Worm (Caenorhabditis elegans) whole organism, L4 larva: ENCODE data around the gene sra-29.
A peak's percentile ranks its signal among the peaks of the same experiment; 100 is the strongest.

Experiments used
- F10B5.3 ChIP-seq: sonication (generic microtip); optimal IDR thresholded peaks from 2 replicates; lab custom pipeline; 2016; ENCODE audit warnings: mild to moderate bottlenecking, missing genetic modification characterization, missing compliant biosample characterization
- F26F4.8 ChIP-seq: fragments of 200-800 bp; sonication (Bioruptor generic); conservative IDR thresholded peaks from 2 replicates; pipeline ENCODE4 v1.3.6; 2022; ENCODE audit warnings: missing genetic modification characterization, missing compliant biosample characterization
- F49E8.2 ChIP-seq: sonication (generic microtip); optimal IDR thresholded peaks from 2 replicates; lab custom pipeline; 2016; ENCODE audit warnings: missing compliant biosample characterization, mild to moderate bottlenecking, missing genetic modification characterization, borderline replicate concordance
- T26A8.4 ChIP-seq: fragments of 200-800 bp; sonication (Bioruptor generic); IDR thresholded peaks from 2 replicates; pipeline ENCODE4 v1.3.6; 2022; ENCODE audit warnings: missing genetic modification characterization, missing compliant biosample characterization
- Y105C5A.15 ChIP-seq: fragments of 200-800 bp; sonication (Bioruptor generic); IDR thresholded peaks from 2 replicates; pipeline ENCODE4 v1.3.6; 2022; ENCODE audit warnings: missing genetic modification characterization, missing compliant biosample characterization
- ZK337.2 ChIP-seq: fragments of 200-800 bp; sonication (Bioruptor generic); IDR thresholded peaks from 2 replicates; pipeline ENCODE4 v1.3.6; 2022; ENCODE audit warnings: missing genetic modification reagents, missing genetic modification characterization, missing compliant biosample characterization
- aly-2 ChIP-seq: sonication (generic microtip); optimal IDR thresholded peaks from 2 replicates; lab custom pipeline; 2018; ENCODE audit warnings: missing biosample characterization, missing genetic modification characterization
- ceh-28 ChIP-seq: fragments of 150-350 bp; optimal IDR thresholded peaks from 2 replicates; lab custom pipeline; 2014; ENCODE audit warnings: missing biosample characterization, missing genetic modification reagents, missing genetic modification characterization
- ceh-32 ChIP-seq: sonication (generic microtip); optimal IDR thresholded peaks from 2 replicates; lab custom pipeline; 2016; ENCODE audit warnings: mild to moderate bottlenecking, missing genetic modification characterization, missing compliant biosample characterization; ENCODE audit not compliant: poor library complexity
- ces-1 ChIP-seq: fragments of 150-350 bp; sonication (generic microtip); optimal IDR thresholded peaks from 4 replicates; lab custom pipeline; 2014; ENCODE audit warnings: missing biosample characterization, missing genetic modification reagents, missing genetic modification characterization
- cey-2 ChIP-seq: sonication (generic microtip); optimal IDR thresholded peaks from 3 replicates; lab custom pipeline; 2017; ENCODE audit warnings: missing genetic modification characterization, mild to moderate bottlenecking, missing compliant biosample characterization, antibody characterized with exemption, borderline replicate concordance; ENCODE audit not compliant: insufficient read depth
- ctbp-1 ChIP-seq: fragments of 200-800 bp; sonication (Bioruptor generic); IDR thresholded peaks from 2 replicates; pipeline ENCODE4 v1.3.6; 2022; ENCODE audit warnings: missing genetic modification reagents, missing genetic modification characterization, missing compliant biosample characterization
- daf-12 ChIP-seq: fragments of 150-350 bp; optimal IDR thresholded peaks from 2 replicates; lab custom pipeline; 2014; ENCODE audit warnings: missing biosample characterization, missing genetic modification reagents, missing genetic modification characterization
- daf-16 ChIP-seq, 3 experiments: sonication (generic microtip); optimal IDR thresholded peaks; 2 replicates each; lab custom pipeline; 2016 to 2017; ENCODE audit warnings: missing genetic modification characterization in 3 of 3, missing genetic modification reagents in 3 of 3, mild to moderate bottlenecking in 2 of 3, missing compliant biosample characterization in 2 of 3, missing biosample characterization in 1 of 3, moderate library complexity in 1 of 3
- daf-19 ChIP-seq: fragments of 200-800 bp; sonication (Bioruptor generic); conservative IDR thresholded peaks from 2 replicates; pipeline ENCODE4 v1.3.6; 2022; ENCODE audit warnings: missing genetic modification characterization, missing compliant biosample characterization
- daf-8 ChIP-seq: fragments of 200-800 bp; sonication (Bioruptor generic); IDR thresholded peaks from 2 replicates; pipeline ENCODE4 v1.3.6; 2022; ENCODE audit warnings: missing genetic modification characterization, missing compliant biosample characterization
- dmd-8 ChIP-seq: fragments of 200-800 bp; sonication (Bioruptor generic); IDR thresholded peaks from 2 replicates; pipeline ENCODE4 v1.3.6; 2022; ENCODE audit warnings: missing genetic modification characterization, missing compliant biosample characterization
- dpl-1 ChIP-seq: fragments of 150-350 bp; optimal IDR thresholded peaks from 2 replicates; lab custom pipeline; 2014; ENCODE audit warnings: missing biosample characterization, missing genetic modification reagents, missing genetic modification characterization
- dve-1 ChIP-seq: sonication (generic microtip); optimal IDR thresholded peaks from 2 replicates; lab custom pipeline; 2017; ENCODE audit warnings: antibody characterized with exemption, mild to moderate bottlenecking, missing genetic modification characterization, missing compliant biosample characterization; ENCODE audit not compliant: insufficient read depth
- egl-27 ChIP-seq: sonication (generic microtip); optimal IDR thresholded peaks from 3 replicates; lab custom pipeline; 2017; ENCODE audit warnings: missing biosample characterization, missing genetic modification reagents, missing genetic modification characterization
- egl-43 ChIP-seq: fragments of 200-800 bp; sonication (Bioruptor generic); IDR thresholded peaks from 2 replicates; pipeline ENCODE4 v1.3.6; 2022; ENCODE audit warnings: missing genetic modification reagents, missing genetic modification characterization, missing compliant biosample characterization
- hif-1 ChIP-seq, 2 experiments: sonication (generic microtip); optimal IDR thresholded peaks; 2 replicates each; lab custom pipeline; 2016 to 2017; ENCODE audit warnings: missing compliant biosample characterization in 2 of 2, missing genetic modification characterization in 2 of 2, missing genetic modification reagents in 2 of 2, missing genotype in 2 of 2, mild to moderate bottlenecking in 1 of 2
- hlh-11 ChIP-seq: fragments of 200-800 bp; sonication (Bioruptor generic); optimal IDR thresholded peaks from 2 replicates; lab custom pipeline; 2018; ENCODE audit warnings: mild to moderate bottlenecking, missing genetic modification characterization, missing compliant biosample characterization
- jun-1 ChIP-seq: fragments of 150-350 bp; optimal IDR thresholded peaks from 2 replicates; lab custom pipeline; 2014; ENCODE audit warnings: missing biosample characterization, missing genetic modification reagents, missing genetic modification characterization
- lim-7 ChIP-seq: fragments of 200-800 bp; sonication (Bioruptor generic); IDR thresholded peaks from 2 replicates; pipeline ENCODE4 v1.3.6; 2022; ENCODE audit warnings: missing genetic modification characterization, missing compliant biosample characterization
- lin-1 ChIP-seq: fragments of 200-800 bp; sonication (Bioruptor generic); IDR thresholded peaks from 2 replicates; pipeline ENCODE4 v1.3.6; 2022; ENCODE audit warnings: missing genetic modification reagents, missing genetic modification characterization, missing compliant biosample characterization
- lin-29 ChIP-seq: fragments of 200-800 bp; sonication (Bioruptor generic); IDR thresholded peaks from 2 replicates; pipeline ENCODE4 v1.3.6; 2022; ENCODE audit warnings: missing genetic modification reagents, missing genetic modification characterization, missing compliant biosample characterization
- lin-38 ChIP-seq: fragments of 200-800 bp; sonication (Bioruptor generic); IDR thresholded peaks from 2 replicates; pipeline ENCODE4 v1.3.6; 2022; ENCODE audit warnings: missing genetic modification reagents, missing genetic modification characterization, missing compliant biosample characterization
- lsy-2 ChIP-seq, 2 experiments: fragments of 150-350 bp in 1 of 2; sonication (generic microtip) in 1 of 2; optimal IDR thresholded peaks; 2 replicates each; lab custom pipeline; 2014 to 2017; ENCODE audit warnings: missing biosample characterization in 2 of 2, missing genetic modification characterization in 2 of 2
- madf-9 ChIP-seq: fragments of 200-800 bp; sonication (Bioruptor generic); conservative IDR thresholded peaks from 2 replicates; pipeline ENCODE4 v1.3.6; 2022; ENCODE audit warnings: missing genetic modification reagents, missing genetic modification characterization, missing compliant biosample characterization
- mdt-29 ChIP-seq: fragments of 200-800 bp; sonication (Bioruptor generic); IDR thresholded peaks from 2 replicates; pipeline ENCODE4 v1.3.6; 2022; ENCODE audit warnings: missing genetic modification reagents, missing genetic modification characterization, missing compliant biosample characterization
- mep-1 ChIP-seq: fragments of 150-350 bp; sonication (generic microtip); optimal IDR thresholded peaks from 3 replicates; lab custom pipeline; 2014; ENCODE audit warnings: missing biosample characterization, missing genetic modification characterization
- mes-2 ChIP-seq: sonication (generic microtip); optimal IDR thresholded peaks from 2 replicates; lab custom pipeline; 2016; ENCODE audit warnings: missing genotype, mild to moderate bottlenecking, missing genetic modification characterization, missing compliant biosample characterization; ENCODE audit not compliant: poor library complexity, severe bottlenecking
- mxl-2 ChIP-seq: fragments of 200-800 bp; sonication (Bioruptor generic); conservative IDR thresholded peaks from 2 replicates; pipeline ENCODE4 v1.3.6; 2022; ENCODE audit warnings: missing genetic modification reagents, missing genetic modification characterization, missing compliant biosample characterization
- nhr-102 ChIP-seq: sonication (generic microtip); optimal IDR thresholded peaks from 2 replicates; lab custom pipeline; 2016; ENCODE audit warnings: mild to moderate bottlenecking, missing genetic modification characterization, moderate library complexity, missing compliant biosample characterization
- nhr-237 ChIP-seq: sonication (generic microtip); optimal IDR thresholded peaks from 2 replicates; lab custom pipeline; 2017; ENCODE audit warnings: missing biosample characterization, missing genetic modification characterization
- nhr-28 ChIP-seq: fragments of 150-350 bp; optimal IDR thresholded peaks from 2 replicates; lab custom pipeline; 2014; ENCODE audit warnings: missing biosample characterization, missing genetic modification characterization
- nhr-41 ChIP-seq: fragments of 200-800 bp; sonication (Bioruptor generic); IDR thresholded peaks from 2 replicates; pipeline ENCODE4 v1.3.6; 2022; ENCODE audit warnings: missing genetic modification reagents, missing genetic modification characterization, missing compliant biosample characterization
- nhr-6 ChIP-seq: fragments of 150-350 bp; optimal IDR thresholded peaks from 2 replicates; lab custom pipeline; 2014; ENCODE audit warnings: missing biosample characterization, missing genetic modification characterization
- php-3 ChIP-seq: fragments of 200-800 bp; sonication (Bioruptor generic); IDR thresholded peaks from 2 replicates; pipeline ENCODE4 v1.3.6; 2022; ENCODE audit warnings: missing genetic modification reagents, missing genetic modification characterization, missing compliant biosample characterization
- rbr-2 ChIP-seq: sonication (generic microtip); optimal IDR thresholded peaks from 2 replicates; lab custom pipeline; 2016; ENCODE audit warnings: missing genotype, missing genetic modification characterization, missing compliant biosample characterization
- snpc-1.2 ChIP-seq: fragments of 200-800 bp; sonication (Bioruptor generic); IDR thresholded peaks from 2 replicates; pipeline ENCODE4 v1.3.6; 2022; ENCODE audit warnings: missing genetic modification reagents, missing genetic modification characterization, missing compliant biosample characterization
- spr-1 ChIP-seq: sonication (generic microtip); optimal IDR thresholded peaks from 2 replicates; lab custom pipeline; 2016; ENCODE audit warnings: mild to moderate bottlenecking, missing genetic modification characterization, missing compliant biosample characterization
- spr-3 ChIP-seq: fragments of 200-800 bp; sonication (Bioruptor generic); optimal IDR thresholded peaks from 2 replicates; lab custom pipeline; 2018; ENCODE audit warnings: mild to moderate bottlenecking, missing genetic modification characterization, missing compliant biosample characterization
- unc-130 ChIP-seq: sonication (generic microtip); optimal IDR thresholded peaks from 2 replicates; lab custom pipeline; 2016; ENCODE audit warnings: missing genetic modification reagents, missing genetic modification characterization, missing compliant biosample characterization
- vab-7 ChIP-seq: fragments of 200-800 bp; sonication (Bioruptor generic); IDR thresholded peaks from 2 replicates; pipeline ENCODE4 v1.3.6; 2022; ENCODE audit warnings: missing genetic modification reagents, missing genetic modification characterization, missing compliant biosample characterization
- zip-11 ChIP-seq: fragments of 200-800 bp; sonication (Bioruptor generic); IDR thresholded peaks from 2 replicates; pipeline ENCODE4 v1.3.6; 2022; ENCODE audit warnings: missing genetic modification characterization, missing compliant biosample characterization
- ztf-7 ChIP-seq: fragments of 150-350 bp; optimal IDR thresholded peaks from 2 replicates; lab custom pipeline; 2014; ENCODE audit warnings: missing biosample characterization, missing genetic modification characterization

Gene sra-29

ce11 chrII:6609315-6609842 is 33.8 kb upstream of the sra-29 start, which contains the start of gene epg-5 (continued):
- no peak for TF ChIP-seq ceh-32
- TF ChIP-seq madf-9 (GFP tag; lab: Robert Waterston, UW) = no peak
- TF ChIP-seq egl-27 = no peak
- TF ChIP-seq lin-29 (GFP tag; lab: Robert Waterston, UW) = no peak
- TF ChIP-seq F26F4.8 (GFP tag; lab: Robert Waterston, UW) = no peak
- TF ChIP-seq Y105C5A.15 (GFP tag; lab: Robert Waterston, UW) = no peak
- no peak for TF ChIP-seq nhr-41 (GFP tag; lab: Robert Waterston, UW)
- no peak for TF ChIP-seq nhr-102 (tag; lab: Kevin White, UChicago)
- TF ChIP-seq jun-1 (tag; lab: Kevin White, UChicago) = no peak
- TF ChIP-seq daf-8 (GFP tag; lab: Robert Waterston, UW) = no peak
- TF ChIP-seq nhr-6 (tag; lab: Kevin White, UChicago) = no peak
- no peak for TF ChIP-seq snpc-1.2 (GFP tag; lab: Robert Waterston, UW)
- TF ChIP-seq hlh-11 (tag; lab: Kevin White, UChicago) = peak; percentile 43
- no peak for TF ChIP-seq egl-43 (GFP tag; lab: Robert Waterston, UW)
- TF ChIP-seq lin-1 (GFP tag; lab: Robert Waterston, UW) = no peak
- no peak for TF ChIP-seq spr-1
- peak; percentile 32 for TF ChIP-seq nhr-28 (tag; lab: Kevin White, UChicago)
- no peak for TF ChIP-seq mdt-29 (GFP tag; lab: Robert Waterston, UW)
- no peak for TF ChIP-seq vab-7 (GFP tag; lab: Robert Waterston, UW)
- TF ChIP-seq lsy-2 (tag; optimal IDR thresholded peaks at IDR 0.05; lab: Kevin White, UChicago) = peak in 1 of 2 experiments; percentile 38
- TF ChIP-seq ceh-28 = no peak
- TF ChIP-seq dmd-8 (GFP tag; lab: Robert Waterston, UW) = no peak
- TF ChIP-seq rbr-2 (tag; lab: Kevin White, UChicago) = no peak
- TF ChIP-seq lin-38 (GFP tag; lab: Robert Waterston, UW) = no peak
- TF ChIP-seq daf-12 (tag; lab: Kevin White, UChicago) = no peak
- peak; percentile 6 for TF ChIP-seq dpl-1 (GFP tag; lab: Kevin White, UChicago)
- TF ChIP-seq daf-16 (GFP tag; optimal IDR thresholded peaks at IDR 0.05; lab: Kevin White, UChicago) = no peak
- no peak for TF ChIP-seq daf-16 (tag; optimal IDR thresholded peaks at IDR 0.05; lab: Kevin White, UChicago)
- TF ChIP-seq mxl-2 (GFP tag; lab: Robert Waterston, UW) = no peak
- no peak for TF ChIP-seq aly-2 (tag; lab: Kevin White, UChicago)
- TF ChIP-seq ces-1 (GFP tag; lab: Kevin White, UChicago) = no peak
- no peak for TF ChIP-seq lim-7 (GFP tag; lab: Robert Waterston, UW)
- no peak for TF ChIP-seq T26A8.4 (GFP tag; lab: Robert Waterston, UW)
- TF ChIP-seq F10B5.3 (tag; lab: Kevin White, UChicago) = no peak
- peak; percentile 15 for TF ChIP-seq dve-1 (tag; lab: Kevin White, UChicago)
- TF ChIP-seq ctbp-1 = no peak
- peak in 1 of 2 experiments; percentile 4 for TF ChIP-seq hif-1 (tag; optimal IDR thresholded peaks at IDR 0.05; lab: Kevin White, UChicago)
- no peak for TF ChIP-seq ztf-7 (tag; lab: Kevin White, UChicago)
- TF ChIP-seq unc-130 (GFP tag; lab: Kevin White, UChicago) = no peak
- no peak for TF ChIP-seq php-3
- TF ChIP-seq mes-2 (tag; lab: Kevin White, UChicago) = peak; percentile 46
- peak; percentile 55 for TF ChIP-seq mep-1 (tag; lab: Kevin White, UChicago)
- TF ChIP-seq spr-3 (GFP tag; lab: Kevin White, UChicago) = no peak
- TF ChIP-seq nhr-237 (tag; lab: Kevin White, UChicago) = no peak
- TF ChIP-seq ZK337.2 = no peak
- no peak for TF ChIP-seq daf-19 (GFP tag; lab: Robert Waterston, UW)
- TF ChIP-seq cey-2 (tag; lab: Kevin White, UChicago) = no peak
- TF ChIP-seq zip-11 (GFP tag; lab: Robert Waterston, UW) = no peak
- no peak for TF ChIP-seq F49E8.2 (tag; lab: Kevin White, UChicago)
